Fruit fly (Drosophila melanogaster): ENCODE results near the gene CG14990.
A peak's percentile ranks its signal among the peaks of the same experiment; 100 is the strongest.

The CG14990 gene

DNA sequence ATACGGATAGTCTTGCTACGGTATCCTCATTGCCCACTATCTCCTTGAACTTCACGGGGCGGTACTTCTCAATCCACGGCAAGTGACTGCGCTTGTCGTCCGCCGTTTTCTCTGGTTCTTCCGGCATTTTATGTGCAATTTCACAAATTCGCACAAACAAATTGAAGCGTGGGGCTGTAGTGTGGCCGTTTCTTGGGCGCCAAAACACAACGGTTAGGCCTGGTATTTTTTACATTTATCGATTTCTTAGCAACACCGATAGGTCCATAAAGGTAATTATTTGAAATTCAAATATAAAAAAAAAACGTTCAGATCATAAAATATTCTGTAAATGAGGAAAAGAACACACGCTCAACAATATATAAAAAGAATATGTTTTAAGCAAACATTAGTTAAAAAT, 42.9 kb downstream of the CG14990 start, which contains the start of gene RfC4 (continued):
- no peak for TF ChIP-seq Atf3 (GFP tag; optimal IDR thresholded peaks at IDR 0.05)
- no peak for TF ChIP-seq CG10274 (GFP tag; optimal IDR thresholded peaks at IDR 0.05)
- TF ChIP-seq CG15514 (GFP tag; optimal IDR thresholded peaks at IDR 0.05) = peak; percentile 21
- TF ChIP-seq pum (GFP tag; optimal IDR thresholded peaks at IDR 0.05) = no peak
- TF ChIP-seq CrebB (tag; optimal IDR thresholded peaks at IDR 0.05) = no peak
- no peak for TF ChIP-seq CG9609 (GFP tag; optimal IDR thresholded peaks at IDR 0.05)
- TF ChIP-seq CG1603 (tag; optimal IDR thresholded peaks at IDR 0.05) = peak; percentile 32
- no peak for TF ChIP-seq CG31441 (GFP tag; IDR thresholded peaks at IDR 0.05)
- TF ChIP-seq gsb (GFP tag; IDR thresholded peaks at IDR 0.05) = no peak
- peak; percentile 63 for TF ChIP-seq pzg (GFP tag; optimal IDR thresholded peaks at IDR 0.05)
- TF ChIP-seq CG11456 (GFP tag; IDR thresholded peaks at IDR 0.05) = no peak
- TF ChIP-seq Ets97D (GFP tag; optimal IDR thresholded peaks at IDR 0.05) = no peak
- TF ChIP-seq jigr1 (GFP tag; IDR thresholded peaks at IDR 0.05) = no peak

DNA sequence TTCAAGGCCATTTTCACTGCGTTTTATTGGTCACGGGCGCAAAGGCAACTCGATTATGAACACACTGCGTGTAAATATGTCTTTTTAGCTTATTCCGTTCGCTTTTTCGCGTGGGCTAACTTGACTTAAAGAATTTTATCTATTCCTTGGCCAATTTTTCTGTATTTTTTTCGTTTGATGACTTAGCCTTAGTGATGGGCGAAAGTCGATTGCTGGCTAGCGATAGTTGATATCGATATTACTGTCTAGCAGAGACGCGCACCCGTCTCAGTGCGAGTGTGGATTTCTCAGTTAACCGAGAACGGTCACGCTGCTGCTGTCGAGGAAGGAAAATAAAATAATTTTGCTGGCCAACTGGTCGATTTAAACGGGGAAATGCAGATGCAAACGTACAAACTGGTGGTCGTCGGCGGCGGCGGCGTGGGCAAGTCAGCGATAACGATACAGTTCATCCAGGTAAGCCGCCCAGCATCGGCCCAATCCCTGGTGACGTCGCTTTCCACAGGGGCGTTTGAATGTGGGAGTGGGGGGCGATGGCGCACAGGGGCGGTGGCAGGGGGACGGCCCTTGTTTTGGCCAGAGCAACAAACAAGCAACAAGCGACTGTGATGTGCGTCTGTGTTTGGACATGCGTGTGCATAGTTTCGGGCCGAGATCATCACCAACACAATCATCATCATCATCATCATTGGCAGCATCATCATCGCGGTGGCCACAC, 46.0 kb downstream of the CG14990 start, which contains the start of the genes Rop and Ras64B:
Gene Rop (minus strand): TSS at position 193 of the 718 bp plus-strand sequence.
Gene Ras64B (plus strand): TSS at position 273 of the 718 bp plus-strand sequence.
- TF ChIP-seq H15 (GFP tag; IDR thresholded peaks at IDR 0.05) (no peak), p53 (GFP tag; optimal IDR thresholded peaks at IDR 0.05) (peak; percentile 26), row (GFP tag; IDR thresholded peaks at IDR 0.05) (peak; percentile 39; the same call in 1 of the 3 replicates), ERR (GFP tag; optimal IDR thresholded peaks at IDR 0.05) (peak; percentile 22), gsb-n (tag; optimal IDR thresholded peaks at IDR 0.05) (peak; percentile 43), hkb (optimal IDR thresholded peaks at IDR 0.05) (no peak), hkb (GFP tag; IDR thresholded peaks at IDR 0.05) (no peak), yki (optimal IDR thresholded peaks at IDR 0.05) (no peak), CG12299 (tag; optimal IDR thresholded peaks at IDR 0.05) (peak; percentile 2), lola (GFP tag; optimal IDR thresholded peaks at IDR 0.05) (no peak), Doc3 (GFP tag; IDR thresholded peaks at IDR 0.05; ENCODE audit: partially characterized antibody) (peak; percentile 28; the same call in 2 of the 3 replicates), CG18262 (tag; optimal IDR thresholded peaks at IDR 0.05) (peak; percentile 15), Sry-β (GFP tag; optimal IDR thresholded peaks at IDR 0.05) (no peak), Oli (tag; optimal IDR thresholded peaks at IDR 0.05) (no peak), Meics (GFP tag; optimal IDR thresholded peaks at IDR 0.05) (peak; percentile 31), Hr3 (GFP tag; optimal IDR thresholded peaks at IDR 0.05) (no peak), CG31441 (GFP tag; IDR thresholded peaks at IDR 0.05) (peak; percentile 30; the same call in 1 of the 2 replicates), PHDP (tag; optimal IDR thresholded peaks at IDR 0.05) (peak; percentile 47), usp (GFP tag; optimal IDR thresholded peaks at IDR 0.05) (no peak), CG7839 (tag; optimal IDR thresholded peaks at IDR 0.05) (no peak), CG14667 (GFP tag; IDR thresholded peaks at IDR 0.05) (no peak), CG7372 (GFP tag; IDR thresholded peaks at IDR 0.05) (no peak), Fer2 (tag; optimal IDR thresholded peaks at IDR 0.05) (no peak), CG1603 (tag; optimal IDR thresholded peaks at IDR 0.05) (peak; percentile 85), unpg (GFP tag; optimal IDR thresholded peaks at IDR 0.05) (peak; percentile 29), CG32767 (GFP tag; IDR thresholded peaks at IDR 0.05) (peak; percentile 56; the same call in 1 of the 2 replicates), CG13123 (GFP tag; optimal IDR thresholded peaks at IDR 0.05) (no peak), chinmo (GFP tag; IDR thresholded peaks at IDR 0.05; ENCODE audit: partially characterized antibody) (0 out of 4 replicates have a peak, but pooled peaks have one; percentile 63), CG42726 (GFP tag; IDR thresholded peaks at IDR 0.05; ENCODE audit: partially characterized antibody) (peak; percentile 83), BEAF-32 (GFP tag; optimal IDR thresholded peaks at IDR 0.05) (peak; percentile 98), ase (GFP tag; IDR thresholded peaks at IDR 0.05) (no peak), pfk (GFP tag; optimal IDR thresholded peaks at IDR 0.05) (no peak), insv (GFP tag; optimal IDR thresholded peaks at IDR 0.05) (peak in 1 of 2 experiments; percentile 33), trem (tag; optimal IDR thresholded peaks at IDR 0.05) (peak; percentile 74), CG9609 (GFP tag; optimal IDR thresholded peaks at IDR 0.05) (no peak), ato (GFP tag; IDR thresholded peaks at IDR 0.05; ENCODE audit: partially characterized antibody) (peak; percentile 66), CG3407 (GFP tag; optimal IDR thresholded peaks at IDR 0.05) (no peak), so (GFP tag; IDR thresholded peaks at IDR 0.05) (peak; percentile 36; the same call in 1 of the 3 replicates)

Measured in whole organism, embryonic.